Worm (Caenorhabditis elegans) whole organism, L4/young adult: ENCODE measurements around the gene C38C3.4.

ENCODE experiments used
- W03F9.2 ChIP-seq: fragments of 150-350 bp; optimal IDR thresholded peaks from 2 replicates; lab custom pipeline; 2014; ENCODE audit warnings: missing biosample characterization, missing genetic modification characterization
- him-1 ChIP-seq: sonication (generic microtip); optimal IDR thresholded peaks from 2 replicates; lab custom pipeline; 2016; ENCODE audit warnings: missing genotype, missing genetic modification reagents, missing genetic modification characterization, missing compliant biosample characterization

DNA sequence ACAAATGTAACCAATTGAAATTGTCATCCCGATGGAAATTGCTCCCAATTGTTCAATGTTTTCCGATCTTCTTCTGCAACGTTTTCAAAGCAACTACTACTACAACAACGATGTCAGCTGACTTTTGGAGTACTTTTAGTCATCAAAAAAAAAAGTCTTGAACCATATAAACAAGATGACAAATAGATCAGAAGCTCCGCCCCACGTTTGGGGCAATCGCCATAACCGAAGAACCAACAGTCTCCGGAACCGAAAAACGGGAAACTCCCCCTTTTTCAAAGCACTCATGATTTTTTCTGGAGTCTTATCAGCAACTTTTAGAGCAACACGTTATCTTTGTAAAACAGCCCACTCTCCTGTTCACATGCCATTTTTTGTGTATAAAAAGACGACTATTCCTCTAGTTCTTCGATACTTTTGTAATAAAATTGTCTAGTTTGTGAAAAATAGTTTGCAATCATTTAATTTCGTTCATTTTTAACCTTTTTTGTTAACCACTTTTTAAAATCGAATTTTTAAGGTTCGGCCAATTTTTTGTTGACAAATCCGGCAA lies 22.4 kb upstream of the C38C3.4 start:
- no peak for TF ChIP-seq W03F9.2
- no peak for TF ChIP-seq him-1 (tag; lab: Kevin White, UChicago)
